Worm (Caenorhabditis elegans): ENCODE data around the gene Y5H2A.1.

DNA sequence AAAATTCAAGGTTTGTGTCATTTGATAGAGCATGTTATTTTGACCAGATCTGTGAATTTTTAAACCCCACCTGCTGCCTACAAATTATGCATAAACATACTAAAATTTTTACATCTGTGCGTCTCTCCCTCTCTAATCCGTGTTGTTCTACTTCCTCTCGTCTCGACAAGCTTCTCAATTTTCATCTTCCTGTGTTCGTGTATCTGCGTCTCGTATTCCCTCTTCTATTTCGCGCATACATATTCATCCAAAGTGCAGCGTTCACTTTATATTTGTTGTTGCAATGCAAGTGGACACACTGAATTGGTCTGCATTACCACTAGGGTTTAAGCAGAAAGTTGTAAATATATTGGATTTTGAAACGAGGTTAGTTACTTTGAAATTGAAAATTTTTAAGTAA, 6.9 kb upstream of the Y5H2A.1 start, which contains the start of gene fbxa-137:
- TF ChIP-seq him-1 (tag; optimal IDR thresholded peaks at IDR 0.05): no peak
- TF ChIP-seq dao-5 (tag; optimal IDR thresholded peaks at IDR 0.05): no peak
